Worm (Caenorhabditis elegans) whole organism, midembryonic: ENCODE results near the gene F53E10.1.

Source experiments
- T22C8.4 ChIP-seq: fragments of 200-800 bp; sonication (Bioruptor generic); IDR thresholded peaks from 2 replicates; pipeline ENCODE4 v1.3.6; 2022; ENCODE audit warnings: missing genetic modification characterization, missing compliant biosample characterization
- cog-1 ChIP-seq: sonication (generic microtip); optimal IDR thresholded peaks from 2 replicates; lab custom pipeline; 2016; ENCODE audit warnings: missing genetic modification characterization, missing compliant biosample characterization
- flt-1 ChIP-seq: fragments of 200-800 bp; sonication (Bioruptor generic); IDR thresholded peaks from 2 replicates; pipeline ENCODE4 v1.3.6; 2022; ENCODE audit warnings: missing genetic modification characterization, missing compliant biosample characterization
- klf-2 ChIP-seq: fragments of 200-800 bp; sonication (Bioruptor generic); conservative IDR thresholded peaks from 2 replicates; pipeline ENCODE4 v1.3.6; 2022; ENCODE audit warnings: missing genetic modification reagents, missing genetic modification characterization, missing compliant biosample characterization
- tab-1 ChIP-seq: fragments of 200-800 bp; sonication (Bioruptor generic); IDR thresholded peaks from 2 replicates; pipeline ENCODE4 v1.3.6; 2022; ENCODE audit warnings: missing genetic modification characterization, missing compliant biosample characterization
- ztf-23 ChIP-seq: fragments of 200-800 bp; sonication (Bioruptor generic); IDR thresholded peaks from 2 replicates; pipeline ENCODE4 v1.3.6; 2022; ENCODE audit warnings: missing genetic modification reagents, missing genetic modification characterization, missing compliant biosample characterization
- ztf-29 ChIP-seq: fragments of 200-800 bp; sonication (Bioruptor generic); IDR thresholded peaks from 2 replicates; pipeline ENCODE4 v1.3.6; 2022; ENCODE audit warnings: missing genetic modification reagents, missing genetic modification characterization, missing compliant biosample characterization

- TF ChIP-seq tab-1 (GFP tag; lab: Robert Waterston, UW) (no peak), ztf-23 (no peak), ztf-29 (GFP tag; lab: Robert Waterston, UW) (no peak), flt-1 (GFP tag; lab: Robert Waterston, UW) (no peak), cog-1 (tag; lab: Kevin White, UChicago) (no peak), klf-2 (no peak), T22C8.4 (GFP tag; lab: Robert Waterston, UW) (no peak)
Measured at ce11 chrV:2575716-2576115, 39.4 kb upstream of the F53E10.1 start.
